Worm (Caenorhabditis elegans): ENCODE measurements around the gene F52H2.15.

The F52H2.15 gene

DNA sequence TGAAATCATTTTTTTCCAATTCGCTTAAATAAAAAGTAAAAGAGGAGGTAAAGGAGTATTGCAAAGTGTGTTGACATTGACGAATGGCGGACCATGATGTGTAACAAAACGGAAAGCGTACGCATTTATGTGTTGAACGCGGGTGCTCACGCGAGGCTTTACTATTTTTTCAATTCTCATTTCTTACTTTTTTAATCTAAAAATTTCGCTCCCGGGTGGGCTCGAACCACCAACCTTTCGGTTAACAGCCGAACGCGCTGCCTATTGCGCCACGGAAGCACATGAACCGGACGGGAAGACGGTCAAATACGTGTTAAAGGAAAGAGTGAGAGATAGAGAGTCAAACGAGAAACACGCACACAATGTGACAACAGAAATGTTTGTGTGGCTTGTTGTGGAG is 15.8 kb upstream of the F52H2.15 start (continued):
- peak; percentile 88 for TF ChIP-seq nhr-41 (GFP tag; IDR thresholded peaks at IDR 0.05)
- TF ChIP-seq dmd-6 (GFP tag; IDR thresholded peaks at IDR 0.05): peak; percentile 74
- peak; percentile 28 for TF ChIP-seq T20F7.1 (GFP tag; optimal IDR thresholded peaks at IDR 0.05)
- TF ChIP-seq nhr-10 (tag; optimal IDR thresholded peaks at IDR 0.05): no peak
- 0 out of 2 replicates have a peak, but pooled peaks have one; percentile 47 for TF ChIP-seq mdt-29 (GFP tag; IDR thresholded peaks at IDR 0.05)
- no peak for TF ChIP-seq zag-1 (tag; optimal IDR thresholded peaks at IDR 0.05)
- TF ChIP-seq ceh-44 (GFP tag; IDR thresholded peaks at IDR 0.05): 0 out of 2 replicates have a peak, but pooled peaks have one; percentile 44
- no peak for TF ChIP-seq nhr-237 (tag; optimal IDR thresholded peaks at IDR 0.05)
- peak; percentile 51; the same call in 1 of the 2 replicates for TF ChIP-seq ZK337.2 (GFP tag; IDR thresholded peaks at IDR 0.05)
- TF ChIP-seq skn-1 (tag; optimal IDR thresholded peaks at IDR 0.05): no peak
- peak; percentile 68 to 91; a peak in 2 of 4 replicates for TF ChIP-seq madf-5 (GFP tag; IDR thresholded peaks at IDR 0.05)
- peak; percentile 7 for TF ChIP-seq spr-3 (GFP tag; optimal IDR thresholded peaks at IDR 0.05)
- no peak for TF ChIP-seq saeg-2 (GFP tag; IDR thresholded peaks at IDR 0.05)

ce11 chrX:2550665-2551064 is 14.5 kb upstream of the F52H2.15 start:
- TF ChIP-seq fkh-10 (GFP tag; optimal IDR thresholded peaks at IDR 0.05) (peak; percentile 54), nhr-11 (tag; optimal IDR thresholded peaks at IDR 0.05) (no peak), Y105C5A.15 (GFP tag; IDR thresholded peaks at IDR 0.05) (no peak), Y5F2A.4 (GFP tag; optimal IDR thresholded peaks at IDR 0.05) (no peak), nhr-111 (GFP tag; optimal IDR thresholded peaks at IDR 0.05) (no peak), hlh-30 (tag; optimal IDR thresholded peaks at IDR 0.05; ENCODE audit: insufficient read depth) (peak; percentile 53), T26A8.4 (GFP tag; IDR thresholded peaks at IDR 0.05) (no peak), D1046.2 (GFP tag; IDR thresholded peaks at IDR 0.05) (no peak)

- no peak for TF ChIP-seq nhr-10 (tag; optimal IDR thresholded peaks at IDR 0.05)
- peak; percentile 18 for TF ChIP-seq aha-1 (tag)
- peak; percentile 26; the same call in 1 of the 2 replicates for TF ChIP-seq egl-43 (GFP tag; IDR thresholded peaks at IDR 0.05)
- TF ChIP-seq Y48G9A.11 (GFP tag; IDR thresholded peaks at IDR 0.05): 0 out of 2 replicates have a peak, but pooled peaks have one; percentile 10
- TF ChIP-seq set-16 (GFP tag; IDR thresholded peaks at IDR 0.05): peak; percentile 81
Observed at ce11 chrX:2551450-2551849, 13.7 kb upstream of the F52H2.15 start.

DNA sequence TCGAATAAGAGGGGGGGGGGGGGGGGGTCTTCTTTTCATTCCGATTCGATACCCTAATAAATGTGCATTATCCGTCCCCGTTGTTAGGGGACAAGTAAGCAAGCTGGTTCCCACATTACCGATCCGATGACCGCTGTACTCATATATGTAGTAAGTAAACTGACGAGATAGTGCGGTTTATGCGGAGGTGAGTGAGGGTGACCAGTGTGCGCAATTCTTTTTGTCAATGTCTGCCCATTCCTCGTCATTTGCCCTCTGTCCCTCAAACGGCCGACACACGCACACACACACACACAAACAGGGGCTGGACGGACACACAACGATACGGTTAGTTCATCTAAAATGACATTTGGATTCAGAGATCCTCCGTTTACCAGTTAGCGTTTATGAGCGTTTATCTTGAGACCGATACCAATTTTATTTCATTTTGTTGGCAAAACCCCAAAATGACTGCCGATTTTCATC is 12.9 kb upstream of the F52H2.15 start, which contains the start of gene aat-3:
TSS of gene aat-3 (plus strand) at position 51 of the 465 bp plus-strand sequence.
- peak; percentile 23 for TF ChIP-seq nhr-28 (tag; optimal IDR thresholded peaks at IDR 0.05)
- 0 out of 2 replicates have a peak, but pooled peaks have one; percentile 28 for TF ChIP-seq hmg-1.1 (GFP tag; IDR thresholded peaks at IDR 0.05)
- TF ChIP-seq ztf-11 (tag; optimal IDR thresholded peaks at IDR 0.05): no peak
- TF ChIP-seq fkh-10 (GFP tag; optimal IDR thresholded peaks at IDR 0.05): no peak
- TF ChIP-seq mes-2 (tag; optimal IDR thresholded peaks at IDR 0.05; ENCODE audit: poor library complexity, severe bottlenecking): peak; percentile 5
- no peak for TF ChIP-seq ztf-7 (tag; optimal IDR thresholded peaks at IDR 0.05)
- TF ChIP-seq aha-1 (tag): peak; percentile 64
- no peak for TF ChIP-seq Y105C5A.15 (GFP tag; IDR thresholded peaks at IDR 0.05)
- TF ChIP-seq hlh-11 (tag; optimal IDR thresholded peaks at IDR 0.05): peak; percentile 2
- no peak for TF ChIP-seq egl-27 (tag; optimal IDR thresholded peaks at IDR 0.05)
- TF ChIP-seq daf-8 (GFP tag; IDR thresholded peaks at IDR 0.05): no peak
- peak in 1 of 2 experiments; percentile 69 for TF ChIP-seq unc-62 (GFP tag; optimal IDR thresholded peaks at IDR 0.05 in 1 of 2)
- TF ChIP-seq unc-62 (tag; optimal IDR thresholded peaks at IDR 0.05): no peak

DNA sequence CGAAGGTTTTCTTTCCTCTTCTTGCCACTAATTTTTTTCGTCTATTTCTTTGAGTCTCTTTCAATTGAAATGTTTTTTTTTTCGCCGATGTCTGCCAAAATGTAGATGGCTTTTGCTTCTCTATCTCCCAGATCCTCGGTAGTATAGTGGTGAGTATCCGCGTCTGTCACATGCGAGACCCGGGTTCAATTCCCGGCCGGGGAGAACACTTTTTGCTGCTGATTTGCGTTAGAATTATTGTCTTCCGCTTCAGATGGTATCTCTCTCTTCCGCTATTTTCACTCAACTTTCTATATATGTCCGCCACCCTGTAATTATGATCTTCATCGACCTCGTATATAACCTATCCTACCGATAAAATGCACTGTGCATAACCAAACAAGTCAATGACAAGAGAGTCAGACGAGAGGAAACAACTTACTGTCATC is 11.7 kb upstream of the F52H2.15 start:
- TF ChIP-seq Y105C5A.15 (GFP tag; IDR thresholded peaks at IDR 0.05) (0 out of 2 replicates have a peak, but pooled peaks have one; percentile 19), lir-3 (tag; optimal IDR thresholded peaks at IDR 0.05) (peak; percentile 76), F37D6.2 (tag; optimal IDR thresholded peaks at IDR 0.05) (peak; percentile 60), egl-27 (tag; optimal IDR thresholded peaks at IDR 0.05) (no peak), madf-9 (GFP tag; conservative IDR thresholded peaks at IDR 0.05) (peak; percentile 88), snpc-1.2 (GFP tag; IDR thresholded peaks at IDR 0.05) (peak; percentile 83), Y5F2A.4 (GFP tag; optimal IDR thresholded peaks at IDR 0.05) (peak; percentile 85), sdz-12 (GFP tag; optimal IDR thresholded peaks at IDR 0.05) (peak; percentile 75), ceh-20 (GFP tag; IDR thresholded peaks at IDR 0.05) (peak; percentile 83), lin-13 (GFP tag; optimal IDR thresholded peaks at IDR 0.05) (peak; percentile 53), duxl-1 (tag; optimal IDR thresholded peaks at IDR 0.05; ENCODE audit: poor library complexity) (peak; percentile 52), zag-1 (tag; optimal IDR thresholded peaks at IDR 0.05) (no peak), daf-12 (tag; optimal IDR thresholded peaks at IDR 0.05) (no peak), daf-19 (GFP tag; conservative IDR thresholded peaks at IDR 0.05) (peak; percentile 92)
